Fruit fly (Drosophila melanogaster) whole organism, embryonic: ENCODE results near the gene Aps.

ENCODE experiments used
- CG11247 ChIP-seq: fragments of 200-800 bp; sonication (Bioruptor generic); IDR thresholded peaks from 2 replicates; pipeline ENCODE4 v1.3.6; 2022; ENCODE audit warnings: missing biosample characterization, missing genetic modification characterization
- CG12071 ChIP-seq: fragments of 200-800 bp; sonication (Bioruptor generic); optimal IDR thresholded peaks from 3 replicates; lab custom pipeline; 2018; ENCODE audit warnings: missing biosample characterization, mild to moderate bottlenecking, missing genetic modification characterization
- CG12104 ChIP-seq: fragments of 200-800 bp; sonication (Bioruptor generic); optimal IDR thresholded peaks from 3 replicates; lab custom pipeline; 2016; ENCODE audit warnings: missing biosample characterization, missing genetic modification characterization
- CG13296 ChIP-seq: fragments of 200-800 bp; sonication (Bioruptor generic); optimal IDR thresholded peaks from 3 replicates; lab custom pipeline; 2018; ENCODE audit warnings: missing biosample characterization, mild to moderate bottlenecking, missing genetic modification characterization
- CG13424 ChIP-seq: fragments of 200-800 bp; sonication (Bioruptor generic); optimal IDR thresholded peaks from 2 replicates; lab custom pipeline; 2019; ENCODE audit warnings: missing biosample characterization, mild to moderate bottlenecking, missing genetic modification characterization, moderate library complexity
- CG1603 ChIP-seq: fragments of 200-800 bp; sonication (Bioruptor generic); optimal IDR thresholded peaks from 2 replicates; lab custom pipeline; 2019; ENCODE audit warnings: missing biosample characterization, mild to moderate bottlenecking, missing genetic modification characterization, moderate library complexity
- CG16779 ChIP-seq: fragments of 200-800 bp; sonication (Bioruptor generic); IDR thresholded peaks from 2 replicates; pipeline ENCODE4 v1.3.6; 2022; ENCODE audit warnings: missing biosample characterization, missing genetic modification characterization
- CG17359 ChIP-seq: fragments of 200-800 bp; sonication (Bioruptor generic); optimal IDR thresholded peaks from 3 replicates; lab custom pipeline; 2018; ENCODE audit warnings: missing biosample characterization, mild to moderate bottlenecking, missing genetic modification characterization, moderate library complexity
- CG17568 ChIP-seq: fragments of 200-800 bp; sonication (Bioruptor generic); optimal IDR thresholded peaks from 2 replicates; lab custom pipeline; 2018; ENCODE audit warnings: missing biosample characterization, mild to moderate bottlenecking, missing genetic modification characterization, moderate library complexity
- CG18764 ChIP-seq: fragments of 200-800 bp; sonication (Bioruptor generic); optimal IDR thresholded peaks from 3 replicates; lab custom pipeline; 2016; ENCODE audit warnings: missing biosample characterization, missing genetic modification characterization
- CG2202 ChIP-seq: fragments of 200-800 bp; sonication (Bioruptor generic); optimal IDR thresholded peaks from 2 replicates; lab custom pipeline; 2018; ENCODE audit warnings: missing biosample characterization, mild to moderate bottlenecking, missing genetic modification characterization
- CG2875 ChIP-seq: fragments of 200-800 bp; sonication (Bioruptor generic); optimal IDR thresholded peaks from 2 replicates; lab custom pipeline; 2017; ENCODE audit warnings: missing biosample characterization, mild to moderate bottlenecking, missing genetic modification characterization, missing genetic modification reagents
- CG34376 ChIP-seq: fragments of 200-800 bp; sonication (Bioruptor generic); optimal IDR thresholded peaks from 2 replicates; lab custom pipeline; 2018; ENCODE audit warnings: missing biosample characterization, mild to moderate bottlenecking, missing genetic modification characterization
- CG4730 ChIP-seq: fragments of 200-800 bp; sonication (Bioruptor generic); IDR thresholded peaks from 2 replicates; pipeline ENCODE4 v1.3.6; 2022; ENCODE audit warnings: missing biosample characterization, missing genetic modification characterization
- CG6175 ChIP-seq: fragments of 200-800 bp; sonication (Bioruptor generic); IDR thresholded peaks from 3 replicates; pipeline ENCODE4 v1.3.6; 2022; ENCODE audit warnings: missing biosample characterization, missing genetic modification characterization
- CG7745 ChIP-seq: fragments of 200-800 bp; sonication (Bioruptor generic); optimal IDR thresholded peaks from 2 replicates; lab custom pipeline; 2018; ENCODE audit warnings: missing biosample characterization, mild to moderate bottlenecking, missing genetic modification characterization, moderate library complexity
- CG7963 ChIP-seq: fragments of 200-800 bp; sonication (Bioruptor generic); IDR thresholded peaks from 3 replicates; pipeline ENCODE4 v1.3.6; 2022; ENCODE audit warnings: missing biosample characterization, missing genetic modification characterization; ENCODE audit not compliant: partially characterized antibody
- CG8359 ChIP-seq: fragments of 200-800 bp; sonication (Bioruptor generic); optimal IDR thresholded peaks from 2 replicates; lab custom pipeline; 2017; ENCODE audit warnings: missing biosample characterization, mild to moderate bottlenecking, missing genetic modification characterization, borderline replicate concordance
- CG9609 ChIP-seq: fragments of 200-800 bp; sonication (Bioruptor generic); optimal IDR thresholded peaks from 3 replicates; lab custom pipeline; 2016; ENCODE audit warnings: missing biosample characterization, missing genetic modification characterization
- Dll ChIP-seq: fragments of 200-800 bp; sonication (Bioruptor generic); IDR thresholded peaks from 4 replicates; pipeline ENCODE4 v1.3.6; 2022; ENCODE audit warnings: missing biosample characterization, missing genetic modification characterization; ENCODE audit not compliant: partially characterized antibody
- Dp ChIP-seq: fragments of 200-800 bp; sonication (Bioruptor generic); optimal IDR thresholded peaks from 2 replicates; lab custom pipeline; 2018; ENCODE audit warnings: missing biosample characterization, mild to moderate bottlenecking, missing genetic modification characterization, moderate library complexity
- Eip74EF ChIP-seq, 2 experiments: fragments of 200-800 bp in 1 of 2; fragments of >200 bp in 1 of 2; sonication (Bioruptor generic) in 1 of 2; optimal IDR thresholded peaks; 2 replicates each; lab custom pipeline; 2017 to 2019; ENCODE audit warnings: missing biosample characterization in 2 of 2, missing genetic modification characterization in 2 of 2, mild to moderate bottlenecking in 1 of 2, moderate library complexity in 1 of 2
- GATAe ChIP-seq: fragments of 200-800 bp; sonication (Bioruptor generic); conservative IDR thresholded peaks from 2 replicates; pipeline ENCODE4 v1.3.6; 2022; ENCODE audit warnings: missing biosample characterization, missing genetic modification characterization
- HLHmδ ChIP-seq: fragments of 200-800 bp; sonication (Bioruptor generic); optimal IDR thresholded peaks from 2 replicates; lab custom pipeline; 2018; ENCODE audit warnings: missing biosample characterization, mild to moderate bottlenecking, missing genetic modification characterization, moderate library complexity
- Myb ChIP-seq: fragments of 200-800 bp; sonication (Bioruptor generic); optimal IDR thresholded peaks from 2 replicates; lab custom pipeline; 2016; ENCODE audit warnings: missing biosample characterization, missing genetic modification characterization
- NK7.1 ChIP-seq: fragments of 200-800 bp; sonication (Bioruptor generic); optimal IDR thresholded peaks from 3 replicates; lab custom pipeline; 2016; ENCODE audit warnings: missing biosample characterization, missing genetic modification characterization
- Opbp ChIP-seq: fragments of 200-800 bp; sonication (Bioruptor generic); IDR thresholded peaks from 3 replicates; pipeline ENCODE4 v1.3.6; 2022; ENCODE audit warnings: missing biosample characterization, missing genetic modification characterization; ENCODE audit not compliant: partially characterized antibody
- Ptx1 ChIP-seq: fragments of 200-800 bp; sonication (Bioruptor generic); IDR thresholded peaks from 2 replicates; pipeline ENCODE4 v1.3.6; 2022; ENCODE audit warnings: missing biosample characterization, missing genetic modification characterization
- Spps ChIP-seq: fragments of 200-800 bp; sonication (Bioruptor generic); optimal IDR thresholded peaks from 2 replicates; lab custom pipeline; 2018; ENCODE audit warnings: missing biosample characterization, mild to moderate bottlenecking, missing genetic modification characterization
- aop ChIP-seq: fragments of 200-800 bp; sonication (Bioruptor generic); IDR thresholded peaks from 2 replicates; pipeline ENCODE4 v1.3.6; 2022; ENCODE audit warnings: missing biosample characterization, missing genetic modification characterization
- chn ChIP-seq: fragments of 200-800 bp; sonication (Bioruptor generic); optimal IDR thresholded peaks from 2 replicates; lab custom pipeline; 2016; ENCODE audit warnings: missing biosample characterization, missing genetic modification characterization
- da ChIP-seq: fragments of 200-800 bp; sonication (Bioruptor generic); optimal IDR thresholded peaks from 2 replicates; lab custom pipeline; 2016; ENCODE audit warnings: missing biosample characterization, missing genetic modification characterization
- dan ChIP-seq: fragments of 200-800 bp; sonication (Bioruptor generic); IDR thresholded peaks from 2 replicates; pipeline ENCODE4 v1.3.6; 2022; ENCODE audit warnings: missing biosample characterization, missing genetic modification characterization
- dmrt11E ChIP-seq: fragments of 200-800 bp; sonication (Bioruptor generic); optimal IDR thresholded peaks from 3 replicates; lab custom pipeline; 2018; ENCODE audit warnings: missing biosample characterization, mild to moderate bottlenecking, missing genetic modification characterization, moderate library complexity
- dpn ChIP-seq, 2 experiments: fragments of 200-800 bp; sonication (Bioruptor generic); optimal IDR thresholded peaks; 3 replicates each; lab custom pipeline; 2016; ENCODE audit warnings: missing biosample characterization in 2 of 2, missing genetic modification characterization in 2 of 2
- gcm ChIP-seq: fragments of 200-800 bp; sonication (Bioruptor generic); optimal IDR thresholded peaks from 2 replicates; lab custom pipeline; 2019; ENCODE audit warnings: missing biosample characterization, mild to moderate bottlenecking, missing genetic modification characterization, moderate library complexity
- gro ChIP-seq: fragments of 200-800 bp; sonication (Bioruptor generic); optimal IDR thresholded peaks from 2 replicates; lab custom pipeline; 2016; ENCODE audit warnings: missing biosample characterization, missing genetic modification characterization
- her ChIP-seq: fragments of 200-800 bp; sonication (Bioruptor generic); optimal IDR thresholded peaks from 2 replicates; lab custom pipeline; 2016; ENCODE audit warnings: missing biosample characterization, missing genetic modification characterization
- jing ChIP-seq: fragments of 200-800 bp; sonication (Bioruptor generic); optimal IDR thresholded peaks from 2 replicates; lab custom pipeline; 2018; ENCODE audit warnings: missing biosample characterization, mild to moderate bottlenecking, missing genetic modification characterization
- mirr ChIP-seq: fragments of 200-800 bp; sonication (Bioruptor generic); optimal IDR thresholded peaks from 3 replicates; lab custom pipeline; 2018; ENCODE audit warnings: missing biosample characterization, mild to moderate bottlenecking, missing genetic modification characterization
- nerfin-1 ChIP-seq: fragments of 200-800 bp; sonication (Bioruptor generic); optimal IDR thresholded peaks from 3 replicates; lab custom pipeline; 2019; ENCODE audit warnings: missing biosample characterization, mild to moderate bottlenecking, missing genetic modification characterization, moderate library complexity
- onecut ChIP-seq: fragments of 200-800 bp; sonication (Bioruptor generic); IDR thresholded peaks from 2 replicates; pipeline ENCODE4 v1.3.6; 2022; ENCODE audit warnings: missing biosample characterization, missing genetic modification characterization
- pho ChIP-seq: fragments of 200-800 bp; sonication (Bioruptor generic); optimal IDR thresholded peaks from 2 replicates; lab custom pipeline; 2016; ENCODE audit warnings: missing biosample characterization, missing genetic modification characterization
- sens ChIP-seq: fragments of 200-800 bp; sonication (Bioruptor generic); peaks from one replicate; lab custom pipeline; 2016; ENCODE audit warnings: missing biosample characterization, missing genetic modification characterization
- slbo ChIP-seq: fragments of 200-800 bp; sonication (Bioruptor generic); IDR thresholded peaks from 2 replicates; pipeline ENCODE4 v1.3.6; 2022; ENCODE audit warnings: missing biosample characterization, missing genetic modification characterization
- so ChIP-seq: fragments of 200-800 bp; sonication (Bioruptor generic); IDR thresholded peaks from 3 replicates; pipeline ENCODE4 v1.3.6; 2022; ENCODE audit warnings: missing biosample characterization, missing genetic modification characterization
- sqz ChIP-seq: fragments of 200-800 bp; sonication (Bioruptor generic); optimal IDR thresholded peaks from 3 replicates; lab custom pipeline; 2018; ENCODE audit warnings: missing biosample characterization, mild to moderate bottlenecking, missing genetic modification characterization
- trem ChIP-seq: fragments of 200-800 bp; optimal IDR thresholded peaks from 3 replicates; lab custom pipeline; 2019; ENCODE audit warnings: missing biosample characterization, mild to moderate bottlenecking, missing genetic modification characterization, moderate library complexity
- yki ChIP-seq: fragments of >200 bp; optimal IDR thresholded peaks from 3 replicates; lab custom pipeline; 2018
- zen2 ChIP-seq: fragments of 200-800 bp; sonication (Bioruptor generic); IDR thresholded peaks from 3 replicates; pipeline ENCODE4 v1.3.6; 2022; ENCODE audit warnings: missing biosample characterization, missing genetic modification characterization; ENCODE audit not compliant: partially characterized antibody

Aps gene

dm6 chr3L:10856534-10857030 lies 42.3 kb downstream of the Aps start (continued):
- TF ChIP-seq jing (GFP tag; lab: Kevin White, UChicago), result peak; percentile 9
- TF ChIP-seq Spps (tag; lab: Kevin White, UChicago), result no peak
- 0 out of 2 replicates have a peak, but pooled peaks have one; percentile 11 for TF ChIP-seq Ptx1 (GFP tag; lab: Robert Waterston, UW)
- TF ChIP-seq CG4730, result no peak
- peak; percentile 77 for TF ChIP-seq dmrt11E (tag; lab: Kevin White, UChicago)
- TF ChIP-seq CG12071 (GFP tag; lab: Kevin White, UChicago), result peak; percentile 46
- TF ChIP-seq HLHmδ (GFP tag; lab: Kevin White, UChicago), result no peak
- TF ChIP-seq gcm, result peak; percentile 13
- TF ChIP-seq CG6175 (GFP tag; lab: Robert Waterston, UW), result no peak
- peak; percentile 36 for TF ChIP-seq CG34376 (GFP tag; lab: Kevin White, UChicago)
- peak; percentile 39; the same call in 1 of the 2 replicates for TF ChIP-seq GATAe (GFP tag; lab: Robert Waterston, UW)
- TF ChIP-seq Dll (GFP tag; lab: Robert Waterston, UW), result peak; percentile 22; the same call in 1 of the 4 replicates
- peak; percentile 84 for TF ChIP-seq da (GFP tag; lab: Kevin White, UChicago)
- TF ChIP-seq sens (GFP tag; lab: Kevin White, UChicago), result peak; percentile 95
- TF ChIP-seq CG1603 (tag; lab: Kevin White, UChicago), result peak; percentile 56
- TF ChIP-seq aop (GFP tag; lab: Robert Waterston, UW), result no peak
- TF ChIP-seq CG13424 (tag; lab: Kevin White, UChicago), result peak; percentile 15
- peak; percentile 20 for TF ChIP-seq CG2202 (tag; lab: Kevin White, UChicago)
- TF ChIP-seq CG12104 (GFP tag; lab: Kevin White, UChicago), result no peak
- no peak for TF ChIP-seq CG18764 (GFP tag; lab: Kevin White, UChicago)
- TF ChIP-seq CG7963 (GFP tag; lab: Robert Waterston, UW), result no peak
- TF ChIP-seq gro (GFP tag; lab: Kevin White, UChicago), result peak; percentile 94
- no peak for TF ChIP-seq dpn (GFP tag; optimal IDR thresholded peaks at IDR 0.05; lab: Kevin White, UChicago)
- TF ChIP-seq CG9609 (GFP tag; lab: Kevin White, UChicago), result peak; percentile 21
- no peak for TF ChIP-seq Dp
- peak; percentile 81 for TF ChIP-seq her (GFP tag; lab: Kevin White, UChicago)
- peak; percentile 37 for TF ChIP-seq pho (GFP tag; lab: Kevin White, UChicago)
- no peak for TF ChIP-seq CG13296 (GFP tag; lab: Kevin White, UChicago)
- TF ChIP-seq yki, result peak; percentile 63
- TF ChIP-seq CG17568, result no peak
- TF ChIP-seq CG17359 (tag; lab: Kevin White, UChicago), result peak; percentile 8
- TF ChIP-seq slbo, result no peak
- no peak for TF ChIP-seq zen2 (GFP tag; lab: Robert Waterston, UW)
- TF ChIP-seq CG11247 (GFP tag; lab: Robert Waterston, UW), result no peak
- TF ChIP-seq Opbp, result peak; percentile 51; the same call in 1 of the 3 replicates
- peak; percentile 64 for TF ChIP-seq sqz (GFP tag; lab: Kevin White, UChicago)
- TF ChIP-seq mirr, result peak; percentile 96
- TF ChIP-seq CG16779 (GFP tag; lab: Robert Waterston, UW), result no peak
- TF ChIP-seq NK7.1 (GFP tag; lab: Kevin White, UChicago), result no peak
- peak; percentile 48 for TF ChIP-seq onecut (GFP tag; lab: Robert Waterston, UW)
- TF ChIP-seq trem (tag; lab: Kevin White, UChicago), result no peak
- peak; percentile 88; the same call in 2 of the 3 replicates for TF ChIP-seq so (GFP tag; lab: Robert Waterston, UW)
- no peak for TF ChIP-seq CG8359
- peak; percentile 65 for TF ChIP-seq chn (GFP tag; lab: Kevin White, UChicago)
- peak; percentile 27 for TF ChIP-seq Myb (GFP tag; lab: Kevin White, UChicago)
- TF ChIP-seq Eip74EF (GFP tag; optimal IDR thresholded peaks at IDR 0.05; lab: Kevin White, UChicago), result peak in 1 of 2 experiments; percentile 71
- peak; percentile 81 for TF ChIP-seq CG7745 (tag; lab: Kevin White, UChicago)
- no peak for TF ChIP-seq dan (GFP tag; lab: Robert Waterston, UW)
- TF ChIP-seq nerfin-1 (tag; lab: Kevin White, UChicago), result peak; percentile 80
- no peak for TF ChIP-seq CG2875
